Fruit fly (Drosophila melanogaster) S2 (cell line): ENCODE measurements around the gene CG2865.

Experiments
- CG8478 ChIP-seq: fragments of >200 bp; optimal IDR thresholded peaks from 2 replicates; lab custom pipeline; 2018
- CTCF ChIP-seq, 2 experiments: fragments of >200 bp; optimal IDR thresholded peaks; 2 replicates each; lab custom pipeline; 2018

dm6 chrX:2288327-2288726, 4.9 kb downstream of the CG2865 start:
- TF ChIP-seq CG8478 (no peak), CTCF (optimal IDR thresholded peaks at IDR 0.05; lab: Kevin White, UChicago) (no peak)
